Fruit fly (Drosophila melanogaster): ENCODE measurements around the gene MICU1.
A peak's percentile ranks its signal among the peaks of the same experiment; 100 is the strongest.

Gene MICU1

dm6 chr2L:7181978-7182392 lies at the start of gene MICU1:
TSS of gene MICU1 (plus strand) at chr2L:7182234.
- TF ChIP-seq D1 (tag; optimal IDR thresholded peaks at IDR 0.05) (no peak), fd96Ca (GFP tag; IDR thresholded peaks at IDR 0.05) (0 out of 3 replicates have a peak, but pooled peaks have one; percentile 15), CG34367 (tag; optimal IDR thresholded peaks at IDR 0.05) (no peak), CG14655 (GFP tag; optimal IDR thresholded peaks at IDR 0.05) (no peak), CG15710 (tag; optimal IDR thresholded peaks at IDR 0.05) (peak; percentile 19), CG9948 (tag; optimal IDR thresholded peaks at IDR 0.05) (no peak), Snoo (tag; optimal IDR thresholded peaks at IDR 0.05) (no peak)

dm6 chr2L:7133506-7134270 lies 48.3 kb upstream of the MICU1 start:
- TF ChIP-seq fd96Ca (GFP tag; IDR thresholded peaks at IDR 0.05) (no peak), Ets98B (GFP tag; IDR thresholded peaks at IDR 0.05) (peak; percentile 15; the same call in 1 of the 2 replicates), Pif1B (GFP tag; optimal IDR thresholded peaks at IDR 0.05) (no peak)

- TF ChIP-seq CG15710 (tag; optimal IDR thresholded peaks at IDR 0.05), result peak; percentile 65
- TF ChIP-seq CG12605 (GFP tag; IDR thresholded peaks at IDR 0.05), result peak; percentile 64
- TF ChIP-seq Ets98B (GFP tag; IDR thresholded peaks at IDR 0.05), result peak; percentile 77
- TF ChIP-seq EcR (GFP tag; optimal IDR thresholded peaks at IDR 0.05), result no peak
- TF ChIP-seq fd96Ca (GFP tag; IDR thresholded peaks at IDR 0.05), result peak; percentile 80
- peak; percentile 65 for TF ChIP-seq Pif1A (GFP tag; optimal IDR thresholded peaks at IDR 0.05)
- TF ChIP-seq CG4496 (GFP tag; IDR thresholded peaks at IDR 0.05), result peak; percentile 75; the same call in 2 of the 3 replicates
- no peak for TF ChIP-seq CG10348 (GFP tag; IDR thresholded peaks at IDR 0.05)
- peak; percentile 57 for TF ChIP-seq CG32121 (GFP tag; IDR thresholded peaks at IDR 0.05)
- TF ChIP-seq CG17806 (tag; optimal IDR thresholded peaks at IDR 0.05), result peak; percentile 61
- TF ChIP-seq CG14655 (GFP tag; optimal IDR thresholded peaks at IDR 0.05), result peak; percentile 83
- TF ChIP-seq CG8159 (tag; optimal IDR thresholded peaks at IDR 0.05), result peak; percentile 51
- peak; percentile 2 for TF ChIP-seq D1 (tag; optimal IDR thresholded peaks at IDR 0.05)
- peak; percentile 32 for TF ChIP-seq rn (GFP tag; IDR thresholded peaks at IDR 0.05)
- TF ChIP-seq Pif1B (GFP tag; optimal IDR thresholded peaks at IDR 0.05), result no peak
- peak; percentile 71 for TF ChIP-seq CG9948 (tag; optimal IDR thresholded peaks at IDR 0.05)
- peak; percentile 69 for TF ChIP-seq CG8301 (tag; optimal IDR thresholded peaks at IDR 0.05)
- no peak for TF ChIP-seq Snoo (tag; optimal IDR thresholded peaks at IDR 0.05)
- peak; percentile 44 for TF ChIP-seq CG34367 (tag; optimal IDR thresholded peaks at IDR 0.05)
- peak; percentile 17 for TF ChIP-seq CG13204 (GFP tag; optimal IDR thresholded peaks at IDR 0.05)
- no peak for TF ChIP-seq gl (tag; optimal IDR thresholded peaks at IDR 0.05)
Measured at dm6 chr2L:7135069-7135468, 47.0 kb upstream of the MICU1 start.

dm6 chr2L:7136667-7137066 lies 45.4 kb upstream of the MICU1 start:
- TF ChIP-seq Snoo (tag; optimal IDR thresholded peaks at IDR 0.05) (no peak), CG17806 (tag; optimal IDR thresholded peaks at IDR 0.05) (no peak), CG32121 (GFP tag; IDR thresholded peaks at IDR 0.05) (no peak), CG13204 (GFP tag; optimal IDR thresholded peaks at IDR 0.05) (no peak), Pif1B (GFP tag; optimal IDR thresholded peaks at IDR 0.05) (no peak), CG8301 (tag; optimal IDR thresholded peaks at IDR 0.05) (no peak), rn (GFP tag; IDR thresholded peaks at IDR 0.05) (no peak), D1 (tag; optimal IDR thresholded peaks at IDR 0.05) (no peak), CG9948 (tag; optimal IDR thresholded peaks at IDR 0.05) (no peak), CG4496 (GFP tag; IDR thresholded peaks at IDR 0.05) (no peak), EcR (GFP tag; optimal IDR thresholded peaks at IDR 0.05) (no peak), CG14655 (GFP tag; optimal IDR thresholded peaks at IDR 0.05) (no peak), CG12605 (GFP tag; IDR thresholded peaks at IDR 0.05) (no peak), CG8159 (tag; optimal IDR thresholded peaks at IDR 0.05) (no peak), CG10348 (GFP tag; IDR thresholded peaks at IDR 0.05) (no peak)

- no peak for TF ChIP-seq fd96Ca (GFP tag; IDR thresholded peaks at IDR 0.05)
- TF ChIP-seq Pif1B (GFP tag; optimal IDR thresholded peaks at IDR 0.05), result no peak
- TF ChIP-seq CG34367 (tag; optimal IDR thresholded peaks at IDR 0.05), result no peak
- TF ChIP-seq CG10348 (GFP tag; IDR thresholded peaks at IDR 0.05), result no peak
- no peak for TF ChIP-seq Pif1A (GFP tag; optimal IDR thresholded peaks at IDR 0.05)
Measured at dm6 chr2L:7138516-7139061, 43.4 kb upstream of the MICU1 start.

- TF ChIP-seq CG17806 (tag; optimal IDR thresholded peaks at IDR 0.05), result no peak
- no peak for TF ChIP-seq CG12605 (GFP tag; IDR thresholded peaks at IDR 0.05)
- TF ChIP-seq Snoo (tag; optimal IDR thresholded peaks at IDR 0.05), result no peak
- TF ChIP-seq CG8159 (tag; optimal IDR thresholded peaks at IDR 0.05), result no peak
- no peak for TF ChIP-seq Pif1A (GFP tag; optimal IDR thresholded peaks at IDR 0.05)
- TF ChIP-seq CG34367 (tag; optimal IDR thresholded peaks at IDR 0.05), result no peak
- no peak for TF ChIP-seq CG14655 (GFP tag; optimal IDR thresholded peaks at IDR 0.05)
- TF ChIP-seq CG9948 (tag; optimal IDR thresholded peaks at IDR 0.05), result no peak
- no peak for TF ChIP-seq CG13204 (GFP tag; optimal IDR thresholded peaks at IDR 0.05)
- no peak for TF ChIP-seq D1 (tag; optimal IDR thresholded peaks at IDR 0.05)
- no peak for TF ChIP-seq CG10348 (GFP tag; IDR thresholded peaks at IDR 0.05)
- TF ChIP-seq Pif1B (GFP tag; optimal IDR thresholded peaks at IDR 0.05), result no peak
- TF ChIP-seq gl (tag; optimal IDR thresholded peaks at IDR 0.05), result no peak
- TF ChIP-seq fd96Ca (GFP tag; IDR thresholded peaks at IDR 0.05), result no peak
- no peak for TF ChIP-seq CG8301 (tag; optimal IDR thresholded peaks at IDR 0.05)
Measured at dm6 chr2L:7140089-7140488, 41.9 kb upstream of the MICU1 start.
